Worm (Caenorhabditis elegans): ENCODE data around the gene W07A12.8.

- TF ChIP-seq W03F9.2 (tag; optimal IDR thresholded peaks at IDR 0.05): no peak
- TF ChIP-seq him-1 (tag; optimal IDR thresholded peaks at IDR 0.05): no peak
- TF ChIP-seq dao-5 (tag; optimal IDR thresholded peaks at IDR 0.05): no peak
Measured at ce11 chrII:9163348-9163747, 2.3 kb downstream of the W07A12.8 start.

All from whole organism, L4/young adult.